Worm (Caenorhabditis elegans) whole organism, L1 larva: ENCODE measurements around the gene Y54F10AR.2.

ENCODE experiments used
- aha-1 ChIP-seq: fragments of 150-350 bp; optimal IDR thresholded peaks from 2 replicates; lab custom pipeline; 2014; ENCODE audit warnings: missing biosample characterization, missing genetic modification characterization
- ceh-82 ChIP-seq, 3 experiments: fragments of 150-350 bp in 1 of 3; sonication (generic microtip) in 2 of 3; optimal IDR thresholded peaks; 2 replicates each; lab custom pipeline; 2014 to 2017; ENCODE audit warnings: missing biosample characterization in 3 of 3, missing genetic modification characterization in 3 of 3
- ceh-90 ChIP-seq: sonication (generic microtip); optimal IDR thresholded peaks from 2 replicates; lab custom pipeline; 2016; ENCODE audit warnings: missing genetic modification characterization, missing compliant biosample characterization
- snpc-4 ChIP-seq: fragments of 150-350 bp; optimal IDR thresholded peaks from 2 replicates; lab custom pipeline; 2014; ENCODE audit warnings: missing biosample characterization, missing genetic modification characterization

- TF ChIP-seq aha-1 (tag; lab: Kevin White, UChicago) = peak; percentile 73
- TF ChIP-seq ceh-82 (tag; optimal IDR thresholded peaks at IDR 0.05; lab: Kevin White, UChicago) = peak; percentile 97 to 98 (median 98)
- TF ChIP-seq ceh-90 (tag; lab: Kevin White, UChicago) = no peak
- TF ChIP-seq snpc-4 (tag; lab: Kevin White, UChicago) = peak; percentile 72
These were observed 42.7 kb downstream of the Y54F10AR.2 start, which contains the start of the genes Y54F10AM.15, rbc-2 and ndua-8 for ce11 chrIII:2528621-2529113.
